Fruit fly (Drosophila melanogaster) whole organism, embryonic: ENCODE data around the gene GNBP1.

Source experiments
- B-H1 ChIP-seq: fragments of 200-800 bp; sonication (Bioruptor generic); IDR thresholded peaks from 3 replicates; pipeline ENCODE4 v1.3.6; 2022; ENCODE audit warnings: missing biosample characterization, missing genetic modification characterization
- Bgb ChIP-seq: fragments of 200-800 bp; sonication (Bioruptor generic); IDR thresholded peaks from 2 replicates; pipeline ENCODE4 v1.3.6; 2022; ENCODE audit warnings: missing biosample characterization, missing genetic modification characterization; ENCODE audit not compliant: partially characterized antibody
- CG10274 ChIP-seq: fragments of 200-800 bp; sonication (Bioruptor generic); optimal IDR thresholded peaks from 3 replicates; lab custom pipeline; 2017; ENCODE audit warnings: missing biosample characterization, mild to moderate bottlenecking, missing genetic modification characterization
- CG10462 ChIP-seq: fragments of 200-800 bp; sonication (Bioruptor generic); optimal IDR thresholded peaks from 2 replicates; lab custom pipeline; 2016; ENCODE audit warnings: missing biosample characterization, missing genetic modification characterization
- CG10979 ChIP-seq: fragments of 200-800 bp; sonication (Bioruptor generic); optimal IDR thresholded peaks from 2 replicates; lab custom pipeline; 2018; ENCODE audit warnings: missing biosample characterization, mild to moderate bottlenecking, missing genetic modification characterization, moderate library complexity
- CG12219 ChIP-seq: fragments of 200-800 bp; sonication (Bioruptor generic); optimal IDR thresholded peaks from 3 replicates; lab custom pipeline; 2018; ENCODE audit warnings: missing biosample characterization, mild to moderate bottlenecking, missing genetic modification characterization
- CG13287 ChIP-seq: fragments of 200-800 bp; sonication (Bioruptor generic); IDR thresholded peaks from 2 replicates; pipeline ENCODE4 v1.3.6; 2022; ENCODE audit warnings: missing biosample characterization, missing genetic modification characterization; ENCODE audit not compliant: partially characterized antibody
- CG14441 ChIP-seq: fragments of 200-800 bp; sonication (Bioruptor generic); IDR thresholded peaks from 2 replicates; pipeline ENCODE4 v1.3.6; 2022; ENCODE audit warnings: missing biosample characterization, missing genetic modification characterization
- CG1832 ChIP-seq: fragments of 200-800 bp; sonication (Bioruptor generic); optimal IDR thresholded peaks from 2 replicates; lab custom pipeline; 2017; ENCODE audit warnings: missing biosample characterization, mild to moderate bottlenecking, missing genetic modification characterization, inconsistent platforms
- CG31441 ChIP-seq: fragments of 200-800 bp; sonication (Bioruptor generic); IDR thresholded peaks from 2 replicates; pipeline ENCODE4 v1.3.6; 2022; ENCODE audit warnings: missing biosample characterization, missing genetic modification characterization
- CG33557 ChIP-seq: fragments of 200-800 bp; sonication (Bioruptor generic); optimal IDR thresholded peaks from 2 replicates; lab custom pipeline; 2019; ENCODE audit warnings: missing biosample characterization, mild to moderate bottlenecking, missing genetic modification characterization, moderate library complexity
- CG3407 ChIP-seq: fragments of 200-800 bp; sonication (Bioruptor generic); optimal IDR thresholded peaks from 2 replicates; lab custom pipeline; 2018; ENCODE audit warnings: missing biosample characterization, mild to moderate bottlenecking, missing genetic modification characterization
- CG34224 ChIP-seq: fragments of 200-800 bp; sonication (Bioruptor generic); IDR thresholded peaks from 3 replicates; pipeline ENCODE4 v1.3.6; 2022; ENCODE audit warnings: missing biosample characterization, missing genetic modification characterization; ENCODE audit not compliant: partially characterized antibody
- CG3838 ChIP-seq: fragments of 200-800 bp; sonication (Bioruptor generic); optimal IDR thresholded peaks from 3 replicates; lab custom pipeline; 2016; ENCODE audit warnings: missing biosample characterization, missing genetic modification characterization
- CG3847 ChIP-seq: fragments of 200-800 bp; sonication (Bioruptor generic); IDR thresholded peaks from 2 replicates; pipeline ENCODE4 v1.3.6; 2022; ENCODE audit warnings: missing biosample characterization, missing genetic modification characterization
- CG3995 ChIP-seq: fragments of 200-800 bp; sonication (Bioruptor generic); optimal IDR thresholded peaks from 3 replicates; lab custom pipeline; 2016; ENCODE audit warnings: missing biosample characterization, missing genetic modification characterization
- CG4328 ChIP-seq: fragments of 200-800 bp; sonication (Bioruptor generic); optimal IDR thresholded peaks from 3 replicates; lab custom pipeline; 2017; ENCODE audit warnings: missing biosample characterization, missing genetic modification reagents, missing genetic modification characterization
- CG4854 ChIP-seq: fragments of 200-800 bp; sonication (Bioruptor generic); optimal IDR thresholded peaks from 2 replicates; lab custom pipeline; 2016; ENCODE audit warnings: missing biosample characterization, missing genetic modification characterization, inconsistent platforms
- CG6272 ChIP-seq: fragments of 200-800 bp; sonication (Bioruptor generic); IDR thresholded peaks from 2 replicates; pipeline ENCODE4 v1.3.6; 2022; ENCODE audit warnings: missing biosample characterization, missing genetic modification characterization
- CG7271 ChIP-seq: fragments of 200-800 bp; sonication (Bioruptor generic); optimal IDR thresholded peaks from 2 replicates; lab custom pipeline; 2018; ENCODE audit warnings: missing biosample characterization, mild to moderate bottlenecking, missing genetic modification characterization, moderate library complexity
- CG7786 ChIP-seq: fragments of 200-800 bp; sonication (Bioruptor generic); optimal IDR thresholded peaks from 2 replicates; lab custom pipeline; 2016; ENCODE audit warnings: missing biosample characterization, missing genetic modification characterization
- CG8478 ChIP-seq: fragments of >200 bp; optimal IDR thresholded peaks from 2 replicates; lab custom pipeline; 2018
- Camta ChIP-seq: fragments of 200-800 bp; sonication (Bioruptor generic); optimal IDR thresholded peaks from 2 replicates; lab custom pipeline; 2016; ENCODE audit warnings: missing biosample characterization, missing genetic modification characterization
- Dp ChIP-seq: fragments of 200-800 bp; sonication (Bioruptor generic); optimal IDR thresholded peaks from 2 replicates; lab custom pipeline; 2018; ENCODE audit warnings: missing biosample characterization, mild to moderate bottlenecking, missing genetic modification characterization, moderate library complexity
- ERR ChIP-seq: fragments of 200-800 bp; sonication (Bioruptor generic); optimal IDR thresholded peaks from 2 replicates; lab custom pipeline; 2016; ENCODE audit warnings: missing biosample characterization, missing genetic modification characterization
- Hey ChIP-seq: fragments of 200-800 bp; sonication (Bioruptor generic); optimal IDR thresholded peaks from 3 replicates; lab custom pipeline; 2018; ENCODE audit warnings: missing biosample characterization, mild to moderate bottlenecking, missing genetic modification characterization
- HmgD ChIP-seq: fragments of 200-800 bp; sonication (Bioruptor generic); optimal IDR thresholded peaks from 3 replicates; lab custom pipeline; 2016; ENCODE audit warnings: missing biosample characterization, missing genetic modification characterization
- HmgZ ChIP-seq: fragments of 200-800 bp; sonication (Bioruptor generic); optimal IDR thresholded peaks from 2 replicates; lab custom pipeline; 2018; ENCODE audit warnings: missing biosample characterization, mild to moderate bottlenecking, missing genetic modification characterization
- Hsf ChIP-seq: fragments of 200-800 bp; sonication (Bioruptor generic); optimal IDR thresholded peaks from 3 replicates; lab custom pipeline; 2016; ENCODE audit warnings: missing biosample characterization, missing genetic modification characterization
- Jarid2 ChIP-seq: fragments of 200-800 bp; sonication (Bioruptor generic); optimal IDR thresholded peaks from 3 replicates; lab custom pipeline; 2017; ENCODE audit warnings: mild to moderate bottlenecking, missing biosample characterization, missing genetic modification reagents, missing genetic modification characterization
- Mad ChIP-seq: fragments of 200-800 bp; sonication (Bioruptor generic); optimal IDR thresholded peaks from 2 replicates; lab custom pipeline; 2016; ENCODE audit warnings: missing biosample characterization, missing genetic modification characterization
- NK7.1 ChIP-seq: fragments of 200-800 bp; sonication (Bioruptor generic); optimal IDR thresholded peaks from 3 replicates; lab custom pipeline; 2016; ENCODE audit warnings: missing biosample characterization, missing genetic modification characterization
- Sry-δ ChIP-seq: fragments of 200-800 bp; sonication (Bioruptor generic); optimal IDR thresholded peaks from 2 replicates; lab custom pipeline; 2016; ENCODE audit warnings: missing biosample characterization, missing genetic modification characterization
- aop ChIP-seq: fragments of 200-800 bp; sonication (Bioruptor generic); IDR thresholded peaks from 2 replicates; pipeline ENCODE4 v1.3.6; 2022; ENCODE audit warnings: missing biosample characterization, missing genetic modification characterization
- ap ChIP-seq: fragments of 200-800 bp; sonication (Bioruptor generic); IDR thresholded peaks from 2 replicates; pipeline ENCODE4 v1.3.6; 2022; ENCODE audit warnings: missing biosample characterization, missing genetic modification characterization
- bab2 ChIP-seq: fragments of 200-800 bp; sonication (Bioruptor generic); optimal IDR thresholded peaks from 2 replicates; lab custom pipeline; 2016; ENCODE audit warnings: missing biosample characterization, missing genetic modification characterization
- chinmo ChIP-seq: fragments of 200-800 bp; sonication (Bioruptor generic); IDR thresholded peaks from 4 replicates; pipeline ENCODE4 v1.3.6; 2022; ENCODE audit warnings: missing biosample characterization, missing genetic modification characterization; ENCODE audit not compliant: partially characterized antibody
- cwo ChIP-seq: fragments of 200-800 bp; sonication (Bioruptor generic); optimal IDR thresholded peaks from 3 replicates; lab custom pipeline; 2017; ENCODE audit warnings: missing biosample characterization, missing genetic modification characterization, mild to moderate bottlenecking, moderate library complexity, missing genetic modification reagents
- dan ChIP-seq: fragments of 200-800 bp; sonication (Bioruptor generic); IDR thresholded peaks from 2 replicates; pipeline ENCODE4 v1.3.6; 2022; ENCODE audit warnings: missing biosample characterization, missing genetic modification characterization
- danr ChIP-seq: fragments of 200-800 bp; sonication (Bioruptor generic); IDR thresholded peaks from 2 replicates; pipeline ENCODE4 v1.3.6; 2022; ENCODE audit warnings: missing biosample characterization, missing genetic modification characterization
- fu2 ChIP-seq: fragments of 200-800 bp; sonication (Bioruptor generic); optimal IDR thresholded peaks from 2 replicates; lab custom pipeline; 2016; ENCODE audit warnings: missing biosample characterization, missing genetic modification characterization
- hbn ChIP-seq: fragments of 200-800 bp; sonication (Bioruptor generic); IDR thresholded peaks from 2 replicates; pipeline ENCODE4 v1.3.6; 2022; ENCODE audit warnings: missing biosample characterization, missing genetic modification characterization; ENCODE audit not compliant: partially characterized antibody
- her ChIP-seq: fragments of 200-800 bp; sonication (Bioruptor generic); optimal IDR thresholded peaks from 2 replicates; lab custom pipeline; 2016; ENCODE audit warnings: missing biosample characterization, missing genetic modification characterization
- jigr1 ChIP-seq: fragments of 200-800 bp; sonication (Bioruptor generic); IDR thresholded peaks from 3 replicates; pipeline ENCODE4 v1.3.6; 2022; ENCODE audit warnings: missing biosample characterization, missing genetic modification characterization
- ken ChIP-seq: fragments of 200-800 bp; sonication (Bioruptor generic); IDR thresholded peaks from 3 replicates; pipeline ENCODE4 v1.3.6; 2022; ENCODE audit warnings: missing biosample characterization, missing genetic modification characterization
- klu ChIP-seq: fragments of 200-800 bp; sonication (Bioruptor generic); IDR thresholded peaks from 2 replicates; pipeline ENCODE4 v1.3.6; 2022; ENCODE audit warnings: missing biosample characterization, missing genetic modification characterization
- phol ChIP-seq: fragments of 200-800 bp; sonication (Bioruptor generic); optimal IDR thresholded peaks from 3 replicates; lab custom pipeline; 2018; ENCODE audit warnings: missing biosample characterization, mild to moderate bottlenecking, missing genetic modification characterization, moderate library complexity
- repo ChIP-seq: fragments of 200-800 bp; sonication (Bioruptor generic); optimal IDR thresholded peaks from 2 replicates; lab custom pipeline; 2016; ENCODE audit warnings: missing biosample characterization, missing genetic modification characterization
- stc ChIP-seq: fragments of 200-800 bp; sonication (Bioruptor generic); IDR thresholded peaks from 2 replicates; pipeline ENCODE4 v1.3.6; 2022; ENCODE audit warnings: missing biosample characterization, missing genetic modification characterization
- zfh1 ChIP-seq: fragments of 200-800 bp; sonication (Bioruptor generic); IDR thresholded peaks from 3 replicates; pipeline ENCODE4 v1.3.6; 2022; ENCODE audit warnings: missing biosample characterization, missing genetic modification characterization
- zfh2 ChIP-seq: fragments of 200-800 bp; sonication (Bioruptor generic); optimal IDR thresholded peaks from 2 replicates; lab custom pipeline; 2016; ENCODE audit warnings: missing biosample characterization, missing genetic modification characterization

The GNBP1 gene

dm6 chr3L:18681550-18682217 is 6.1 kb downstream of the GNBP1 start, which contains the start of the genes Sgf11 and CG32202 (continued):
- peak; percentile 30; the same call in 1 of the 3 replicates for TF ChIP-seq B-H1 (GFP tag; lab: Robert Waterston, UW)
- TF ChIP-seq CG3995 (GFP tag; lab: Kevin White, UChicago) = peak; percentile 70
- no peak for TF ChIP-seq Hey (tag; lab: Kevin White, UChicago)
- TF ChIP-seq CG6272 (GFP tag; lab: Robert Waterston, UW) = no peak
- no peak for TF ChIP-seq dan (GFP tag; lab: Robert Waterston, UW)
- TF ChIP-seq CG10462 (GFP tag; lab: Kevin White, UChicago) = no peak
- no peak for TF ChIP-seq Camta (GFP tag; lab: Kevin White, UChicago)
- peak; percentile 60 for TF ChIP-seq CG33557 (GFP tag; lab: Kevin White, UChicago)
- TF ChIP-seq ERR (GFP tag; lab: Kevin White, UChicago) = no peak
- peak; percentile 58 for TF ChIP-seq CG3847 (GFP tag; lab: Robert Waterston, UW)
- no peak for TF ChIP-seq aop (GFP tag; lab: Robert Waterston, UW)
- TF ChIP-seq HmgD (GFP tag; lab: Kevin White, UChicago) = peak; percentile 23
- peak; percentile 13 for TF ChIP-seq CG12219 (GFP tag; lab: Kevin White, UChicago)
- TF ChIP-seq CG10274 (GFP tag; lab: Kevin White, UChicago) = no peak
- TF ChIP-seq CG13287 (GFP tag; lab: Robert Waterston, UW) = 0 out of 2 replicates have a peak, but pooled peaks have one; percentile 11
- no peak for TF ChIP-seq her (GFP tag; lab: Kevin White, UChicago)
- peak; percentile 54 for TF ChIP-seq CG3407
- TF ChIP-seq cwo (GFP tag; lab: Kevin White, UChicago) = peak; percentile 32
- peak; percentile 57 for TF ChIP-seq CG10979 (tag; lab: Kevin White, UChicago)
- TF ChIP-seq Sry-δ (GFP tag; lab: Kevin White, UChicago) = peak; percentile 25
- TF ChIP-seq CG8478 (lab: Kevin White, UChicago) = no peak
- TF ChIP-seq klu (GFP tag; lab: Robert Waterston, UW) = no peak
- no peak for TF ChIP-seq hbn
- peak; percentile 57; the same call in 1 of the 3 replicates for TF ChIP-seq ken (GFP tag; lab: Robert Waterston, UW)
- peak; percentile 81 for TF ChIP-seq phol (tag; lab: Kevin White, UChicago)
- no peak for TF ChIP-seq CG4854 (GFP tag; lab: Kevin White, UChicago)
- TF ChIP-seq CG34224 (GFP tag; lab: Robert Waterston, UW) = no peak
- TF ChIP-seq Mad = peak; percentile 56
- TF ChIP-seq stc (GFP tag; lab: Robert Waterston, UW) = no peak
- no peak for TF ChIP-seq Jarid2 (GFP tag; lab: Kevin White, UChicago)
- TF ChIP-seq CG7786 (GFP tag; lab: Kevin White, UChicago) = no peak
- no peak for TF ChIP-seq repo (GFP tag; lab: Kevin White, UChicago)
- TF ChIP-seq HmgZ (tag; lab: Kevin White, UChicago) = peak; percentile 58
- no peak for TF ChIP-seq CG7271 (tag; lab: Kevin White, UChicago)
- no peak for TF ChIP-seq zfh2 (GFP tag; lab: Kevin White, UChicago)
- peak; percentile 5 for TF ChIP-seq Hsf (GFP tag; lab: Kevin White, UChicago)
- no peak for TF ChIP-seq CG1832
- no peak for TF ChIP-seq NK7.1
- no peak for TF ChIP-seq ap (GFP tag; lab: Robert Waterston, UW)
- no peak for TF ChIP-seq Bgb
- peak; percentile 7 for TF ChIP-seq Dp (GFP tag; lab: Kevin White, UChicago)
- peak; percentile 76 for TF ChIP-seq CG31441 (GFP tag; lab: Robert Waterston, UW)
- TF ChIP-seq CG14441 (GFP tag; lab: Robert Waterston, UW) = no peak
- TF ChIP-seq CG4328 = peak; percentile 13
- no peak for TF ChIP-seq chinmo (GFP tag; lab: Robert Waterston, UW)
- TF ChIP-seq fu2 = no peak
- TF ChIP-seq jigr1 (GFP tag; lab: Robert Waterston, UW) = peak; percentile 46; the same call in 1 of the 3 replicates
- no peak for TF ChIP-seq CG3838 (GFP tag; lab: Kevin White, UChicago)
- no peak for TF ChIP-seq zfh1 (GFP tag; lab: Robert Waterston, UW)
- peak; percentile 21 for TF ChIP-seq bab2 (GFP tag; lab: Kevin White, UChicago)
- TF ChIP-seq danr (GFP tag; lab: Robert Waterston, UW) = no peak
